Worm (Caenorhabditis elegans) whole organism, L2 larva: ENCODE results near the gene natc-1.

ENCODE experiments used
- C34F6.9 ChIP-seq: fragments of 150-350 bp; optimal IDR thresholded peaks from 2 replicates; lab custom pipeline; 2014; ENCODE audit warnings: missing biosample characterization, missing genetic modification characterization
- F13H6.1 ChIP-seq: sonication (generic microtip); optimal IDR thresholded peaks from 2 replicates; lab custom pipeline; 2016; ENCODE audit warnings: missing genetic modification characterization, missing compliant biosample characterization
- Y55F3AM.14 ChIP-seq: fragments of 200-800 bp; sonication (Bioruptor generic); optimal IDR thresholded peaks from 2 replicates; lab custom pipeline; 2018; ENCODE audit warnings: mild to moderate bottlenecking, missing genetic modification characterization, missing compliant biosample characterization
- ZK546.5 ChIP-seq: sonication (generic microtip); optimal IDR thresholded peaks from 2 replicates; lab custom pipeline; 2017; ENCODE audit warnings: missing biosample characterization, missing genetic modification characterization
- alr-1 ChIP-seq: fragments of 150-350 bp; optimal IDR thresholded peaks from 2 replicates; lab custom pipeline; 2014; ENCODE audit warnings: missing biosample characterization, missing genetic modification characterization
- aly-2 ChIP-seq: fragments of 150-350 bp; optimal IDR thresholded peaks from 2 replicates; lab custom pipeline; 2014; ENCODE audit warnings: missing biosample characterization, missing genetic modification characterization
- blmp-1 ChIP-seq: sonication (generic microtip); optimal IDR thresholded peaks from 2 replicates; lab custom pipeline; 2017; ENCODE audit warnings: missing genetic modification characterization, mild to moderate bottlenecking, missing compliant biosample characterization, antibody characterized with exemption, moderate library complexity; ENCODE audit not compliant: insufficient read depth
- ceh-82 ChIP-seq: fragments of 150-350 bp; optimal IDR thresholded peaks from 2 replicates; lab custom pipeline; 2014; ENCODE audit warnings: missing biosample characterization, missing genetic modification characterization
- egl-27 ChIP-seq: sonication (generic microtip); optimal IDR thresholded peaks from 3 replicates; lab custom pipeline; 2017; ENCODE audit warnings: missing biosample characterization, missing genetic modification reagents, missing genetic modification characterization
- elt-1 ChIP-seq: fragments of 150-350 bp; optimal IDR thresholded peaks from 2 replicates; lab custom pipeline; 2014; ENCODE audit warnings: missing biosample characterization, missing genetic modification characterization
- elt-3 ChIP-seq: sonication (generic microtip); optimal IDR thresholded peaks from 2 replicates; lab custom pipeline; 2017; ENCODE audit warnings: missing biosample characterization, missing genetic modification characterization
- fos-1 ChIP-seq: fragments of 150-350 bp; optimal IDR thresholded peaks from 2 replicates; lab custom pipeline; 2014; ENCODE audit warnings: missing biosample characterization, missing genetic modification characterization
- gmeb-1 ChIP-seq: fragments of 150-350 bp; optimal IDR thresholded peaks from 2 replicates; lab custom pipeline; 2014; ENCODE audit warnings: missing biosample characterization, missing genetic modification characterization
- lin-11 ChIP-seq: fragments of 150-350 bp; sonication (generic microtip); optimal IDR thresholded peaks from 2 replicates; lab custom pipeline; 2014; ENCODE audit warnings: missing biosample characterization, missing genetic modification characterization, inconsistent platforms, mixed read lengths
- lin-13 ChIP-seq: fragments of 150-350 bp; optimal IDR thresholded peaks from 2 replicates; lab custom pipeline; 2014; ENCODE audit warnings: missing biosample characterization, missing genetic modification reagents, missing genetic modification characterization
- lin-39 ChIP-seq: fragments of 150-350 bp; optimal IDR thresholded peaks from 2 replicates; lab custom pipeline; 2014; ENCODE audit warnings: missing biosample characterization, missing genetic modification reagents, missing genetic modification characterization
- lsy-2 ChIP-seq, 2 experiments: fragments of 150-350 bp in 1 of 2; sonication (generic microtip) in 1 of 2; optimal IDR thresholded peaks; 2 replicates each; lab custom pipeline; 2014 to 2017; ENCODE audit warnings: missing biosample characterization in 2 of 2, missing genetic modification characterization in 2 of 2
- mab-5 ChIP-seq: fragments of 150-350 bp; optimal IDR thresholded peaks from 2 replicates; lab custom pipeline; 2014; ENCODE audit warnings: missing biosample characterization, missing genetic modification characterization
- mdl-1 ChIP-seq, 2 experiments: fragments of 150-350 bp in 1 of 2; sonication (generic microtip) in 1 of 2; optimal IDR thresholded peaks; 2 replicates each; lab custom pipeline; 2017; ENCODE audit warnings: missing biosample characterization in 2 of 2, missing genetic modification characterization in 2 of 2
- nhr-10 ChIP-seq: sonication (generic microtip); optimal IDR thresholded peaks from 2 replicates; lab custom pipeline; 2017; ENCODE audit warnings: missing biosample characterization, missing genetic modification characterization
- nhr-129 ChIP-seq: fragments of 150-350 bp; optimal IDR thresholded peaks from 2 replicates; lab custom pipeline; 2014; ENCODE audit warnings: missing biosample characterization, missing genetic modification characterization
- nhr-25 ChIP-seq: fragments of 150-350 bp; sonication (generic microtip); optimal IDR thresholded peaks from 3 replicates; lab custom pipeline; 2014; ENCODE audit warnings: missing biosample characterization, missing genetic modification characterization
- nhr-77 ChIP-seq: fragments of 150-350 bp; optimal IDR thresholded peaks from 2 replicates; lab custom pipeline; 2014; ENCODE audit warnings: missing biosample characterization, missing genetic modification characterization
- sem-4 ChIP-seq: fragments of 150-350 bp; optimal IDR thresholded peaks from 2 replicates; lab custom pipeline; 2014; ENCODE audit warnings: missing biosample characterization, missing genetic modification reagents, missing genetic modification characterization
- skn-1 ChIP-seq: sonication (generic microtip); optimal IDR thresholded peaks from 2 replicates; lab custom pipeline; 2017; ENCODE audit warnings: missing biosample characterization, missing genetic modification characterization
- sma-3 ChIP-seq: sonication (generic microtip); optimal IDR thresholded peaks from 2 replicates; lab custom pipeline; 2016; ENCODE audit warnings: missing genetic modification reagents, missing genetic modification characterization, missing compliant biosample characterization
- sma-9 ChIP-seq, 2 experiments: fragments of 150-350 bp in 1 of 2; sonication (generic microtip) in 1 of 2; optimal IDR thresholded peaks; 2 replicates each; lab custom pipeline; 2014 to 2016; ENCODE audit warnings: missing genetic modification characterization in 2 of 2, mild to moderate bottlenecking in 1 of 2, missing biosample characterization in 1 of 2, missing compliant biosample characterization in 1 of 2, missing genetic modification reagents in 1 of 2, moderate library complexity in 1 of 2
- snpc-4 ChIP-seq: fragments of 150-350 bp; optimal IDR thresholded peaks from 2 replicates; lab custom pipeline; 2014; ENCODE audit warnings: missing biosample characterization, missing genetic modification characterization
- unc-39 ChIP-seq: fragments of 150-350 bp; optimal IDR thresholded peaks from 2 replicates; lab custom pipeline; 2014; ENCODE audit warnings: missing biosample characterization, missing genetic modification characterization
- unc-55 ChIP-seq: fragments of 150-350 bp; sonication (generic microtip); optimal IDR thresholded peaks from 3 replicates; lab custom pipeline; 2014; ENCODE audit warnings: missing biosample characterization, missing genetic modification reagents, missing genetic modification characterization
- ztf-4 ChIP-seq: fragments of 150-350 bp; optimal IDR thresholded peaks from 2 replicates; lab custom pipeline; 2014; ENCODE audit warnings: missing biosample characterization, missing genetic modification characterization

natc-1 gene

DNA sequence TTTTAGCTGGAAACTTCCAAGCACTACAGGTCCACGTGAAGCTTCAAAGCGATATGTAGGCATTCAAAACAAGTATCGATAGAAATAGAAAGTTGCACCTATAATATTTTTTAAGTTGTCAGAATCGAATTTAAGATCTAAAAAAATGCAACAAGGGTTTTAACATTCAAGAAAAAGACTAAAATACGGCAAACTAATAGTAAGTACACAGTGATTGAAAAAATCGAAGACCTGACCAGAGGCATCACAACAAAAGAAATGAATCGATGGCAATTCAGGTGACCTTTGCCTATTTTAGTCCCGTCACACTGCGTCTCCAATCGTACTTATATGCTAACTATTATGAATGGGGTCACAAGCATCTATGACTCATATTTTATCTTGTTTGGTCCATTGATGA, 14.2 kb upstream of the natc-1 start, which contains the start of gene T23B12.5:
Gene T23B12.5 (minus strand): TSS at position 101 of the 400 bp plus-strand sequence.
- TF ChIP-seq lin-39 (tag; lab: Kevin White, UChicago) (no peak), nhr-77 (no peak), lin-11 (no peak), F13H6.1 (tag; lab: Kevin White, UChicago) (no peak), snpc-4 (no peak), Y55F3AM.14 (GFP tag; lab: Kevin White, UChicago) (no peak), sma-3 (no peak), gmeb-1 (tag; lab: Kevin White, UChicago) (no peak), skn-1 (tag; lab: Kevin White, UChicago) (no peak), elt-3 (tag; lab: Kevin White, UChicago) (no peak), alr-1 (no peak), aly-2 (tag; lab: Kevin White, UChicago) (no peak)

DNA sequence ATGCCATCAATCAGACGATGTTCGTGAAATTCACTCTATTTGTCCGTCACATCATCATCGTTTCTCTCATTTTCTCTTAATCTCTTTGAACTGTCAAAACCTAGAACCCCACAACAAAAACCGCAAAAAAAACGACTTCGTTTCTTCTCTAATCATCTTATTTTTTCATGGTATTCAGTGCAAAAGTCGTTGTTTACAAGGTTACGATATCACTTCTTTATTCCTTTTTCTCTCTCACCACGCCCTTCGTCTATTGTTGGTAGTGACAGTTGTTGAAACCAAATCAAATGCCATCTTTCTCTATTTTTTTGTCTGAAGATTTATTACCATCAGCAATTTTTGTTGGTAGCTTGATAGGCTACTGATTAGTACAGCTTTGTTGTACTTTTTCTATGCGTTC, 12.9 kb upstream of the natc-1 start:
- TF ChIP-seq sma-9 (GFP tag; optimal IDR thresholded peaks at IDR 0.05; lab: Kevin White, UChicago) (peak; percentile 27), sma-9 (tag; optimal IDR thresholded peaks at IDR 0.05; lab: Kevin White, UChicago) (no peak), nhr-25 (tag; lab: Kevin White, UChicago) (peak; percentile 78), ceh-82 (no peak), mdl-1 (tag; optimal IDR thresholded peaks at IDR 0.05; lab: Kevin White, UChicago) (no peak), sma-3 (peak; percentile 45)

- TF ChIP-seq elt-1 (tag; lab: Kevin White, UChicago) (no peak), mab-5 (tag; lab: Kevin White, UChicago) (peak; percentile 57)
Observed at ce11 chrV:8450690-8451089, 11.5 kb upstream of the natc-1 start.

ce11 chrV:8454995-8455446, 7.1 kb upstream of the natc-1 start, which contains the start of gene T23B12.11:
T23B12.11 (plus strand) TSS chrV:8455396.
- TF ChIP-seq snpc-4: no peak
- no peak for TF ChIP-seq sma-9 (GFP tag; optimal IDR thresholded peaks at IDR 0.05; lab: Kevin White, UChicago)
- no peak for TF ChIP-seq sma-9 (tag; optimal IDR thresholded peaks at IDR 0.05; lab: Kevin White, UChicago)
- no peak for TF ChIP-seq nhr-129 (tag; lab: Kevin White, UChicago)

DNA sequence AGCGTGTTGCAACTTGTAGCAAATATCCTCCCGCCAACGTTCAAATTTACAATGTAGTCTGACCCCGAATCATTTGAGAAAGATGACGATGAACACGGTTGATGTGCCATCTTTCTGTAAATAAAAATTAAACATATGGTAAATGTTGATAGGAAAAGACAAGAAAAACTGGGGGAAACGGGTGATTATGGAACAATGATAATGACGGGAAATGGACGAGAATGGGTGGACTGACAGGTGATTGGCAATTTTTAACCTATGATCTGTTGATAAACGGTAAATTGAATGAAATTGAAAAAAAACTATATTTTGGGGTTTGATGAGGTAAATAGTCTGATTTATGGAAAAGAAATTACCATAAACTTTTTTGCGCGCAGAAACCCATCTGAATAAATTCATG, 1.9 kb upstream of the natc-1 start, which contains the start of gene T23B12.6:
Gene T23B12.6 (minus strand): TSS at position 114 of the 400 bp plus-strand sequence.
- TF ChIP-seq unc-39 (tag; lab: Kevin White, UChicago) (no peak), blmp-1 (tag; lab: Kevin White, UChicago) (no peak), ztf-4 (tag; lab: Kevin White, UChicago) (no peak), ZK546.5 (no peak), F13H6.1 (tag; lab: Kevin White, UChicago) (no peak), lin-11 (no peak), fos-1 (tag; lab: Kevin White, UChicago) (no peak), lin-39 (tag; lab: Kevin White, UChicago) (no peak), ceh-82 (no peak), egl-27 (tag; lab: Kevin White, UChicago) (no peak), nhr-10 (tag; lab: Kevin White, UChicago) (no peak)

ce11 chrV:8460800-8461199, 1.4 kb upstream of the natc-1 start:
- TF ChIP-seq unc-55 (GFP tag; lab: Kevin White, UChicago) (peak; percentile 46), nhr-129 (tag; lab: Kevin White, UChicago) (peak; percentile 7), sma-9 (GFP tag; optimal IDR thresholded peaks at IDR 0.05; lab: Kevin White, UChicago) (no peak), sma-9 (tag; optimal IDR thresholded peaks at IDR 0.05; lab: Kevin White, UChicago) (no peak), lin-13 (GFP tag; lab: Kevin White, UChicago) (peak; percentile 30), C34F6.9 (peak; percentile 42), alr-1 (no peak), sem-4 (peak; percentile 30), lsy-2 (tag; optimal IDR thresholded peaks at IDR 0.05; lab: Kevin White, UChicago) (peak in 1 of 2 experiments; percentile 27), gmeb-1 (tag; lab: Kevin White, UChicago) (no peak)
- TF ChIP-seq, all 48 proteins: peak for 6
